Worm (Caenorhabditis elegans): ENCODE results near the gene M153.5.

Gene M153.5

ce11 chrX:12171631-12172348 is 28.0 kb downstream of the M153.5 start, which contains the start of gene F57G12.1 (continued):
- TF ChIP-seq nhr-237 (tag; optimal IDR thresholded peaks at IDR 0.05), result peak; percentile 66

ce11 chrX:12172482-12173134 is 28.8 kb downstream of the M153.5 start:
- TF ChIP-seq ces-1 (GFP tag; optimal IDR thresholded peaks at IDR 0.05), result no peak
- no peak for TF ChIP-seq mep-1 (tag; optimal IDR thresholded peaks at IDR 0.05)
- TF ChIP-seq bed-3 (GFP tag; optimal IDR thresholded peaks at IDR 0.05), result no peak
- no peak for TF ChIP-seq pha-4 (tag; optimal IDR thresholded peaks at IDR 0.05)
- no peak for TF ChIP-seq blmp-1 (tag; optimal IDR thresholded peaks at IDR 0.05)
- no peak for TF ChIP-seq mls-2 (tag; optimal IDR thresholded peaks at IDR 0.05)
- no peak for TF ChIP-seq nhr-76 (tag; optimal IDR thresholded peaks at IDR 0.05)
- TF ChIP-seq ztf-11 (tag; optimal IDR thresholded peaks at IDR 0.05), result no peak
- no peak for TF ChIP-seq drap-1 (GFP tag; optimal IDR thresholded peaks at IDR 0.05)
- TF ChIP-seq snpc-4 (tag; optimal IDR thresholded peaks at IDR 0.05), result no peak
- no peak for TF ChIP-seq unc-120 (tag; optimal IDR thresholded peaks at IDR 0.05; ENCODE audit: poor library complexity, severe bottlenecking)
- no peak for TF ChIP-seq nhr-237 (tag; optimal IDR thresholded peaks at IDR 0.05)
- no peak for TF ChIP-seq ceh-39 (tag; optimal IDR thresholded peaks at IDR 0.05)
- no peak for TF ChIP-seq ceh-83 (GFP tag; optimal IDR thresholded peaks at IDR 0.05)
- no peak for TF ChIP-seq unc-39 (tag; optimal IDR thresholded peaks at IDR 0.05)
- peak; percentile 28 for TF ChIP-seq nhr-2 (tag; optimal IDR thresholded peaks at IDR 0.05)
- TF ChIP-seq mab-5 (tag; optimal IDR thresholded peaks at IDR 0.05), result no peak
- no peak for TF ChIP-seq sem-2 (GFP tag; optimal IDR thresholded peaks at IDR 0.05)
- no peak for TF ChIP-seq nhr-12 (tag; optimal IDR thresholded peaks at IDR 0.05)
- TF ChIP-seq tbx-8 (GFP tag; optimal IDR thresholded peaks at IDR 0.05), result no peak
- no peak for TF ChIP-seq hlh-1 (tag; optimal IDR thresholded peaks at IDR 0.05)
- no peak for TF ChIP-seq cnd-1 (tag; optimal IDR thresholded peaks at IDR 0.05)
- TF ChIP-seq lsy-2 (tag; optimal IDR thresholded peaks at IDR 0.05), result no peak
- no peak for TF ChIP-seq elt-3 (tag; optimal IDR thresholded peaks at IDR 0.05)
- no peak for TF ChIP-seq sptf-1 (tag; optimal IDR thresholded peaks at IDR 0.05)
- no peak for TF ChIP-seq ceh-43 (GFP tag; optimal IDR thresholded peaks at IDR 0.05)
- TF ChIP-seq flh-1 (GFP tag; optimal IDR thresholded peaks at IDR 0.05), result no peak
- peak; percentile 18 for TF ChIP-seq unc-62 (GFP tag; optimal IDR thresholded peaks at IDR 0.05)
- no peak for TF ChIP-seq lin-13 (tag; optimal IDR thresholded peaks at IDR 0.05)
- TF ChIP-seq zip-8 (tag; optimal IDR thresholded peaks at IDR 0.05), result no peak
- no peak for TF ChIP-seq M03D4.4 (tag; optimal IDR thresholded peaks at IDR 0.05)
- peak; percentile 92 for TF ChIP-seq elt-1 (tag; optimal IDR thresholded peaks at IDR 0.05; ENCODE audit: borderline replicate concordance, insufficient read depth)
- TF ChIP-seq nhr-28 (tag; optimal IDR thresholded peaks at IDR 0.05), result no peak
- TF ChIP-seq lin-32 (GFP tag; optimal IDR thresholded peaks at IDR 0.05), result peak; percentile 59
- TF ChIP-seq ham-2 (GFP tag; optimal IDR thresholded peaks at IDR 0.05), result no peak

- TF ChIP-seq M03D4.4 (tag; optimal IDR thresholded peaks at IDR 0.05) (no peak), mls-2 (tag; optimal IDR thresholded peaks at IDR 0.05) (no peak), bed-3 (GFP tag; optimal IDR thresholded peaks at IDR 0.05) (no peak), hlh-1 (tag; optimal IDR thresholded peaks at IDR 0.05) (no peak), lin-13 (tag; optimal IDR thresholded peaks at IDR 0.05) (no peak), unc-62 (GFP tag; optimal IDR thresholded peaks at IDR 0.05) (no peak), lsy-2 (tag; optimal IDR thresholded peaks at IDR 0.05) (no peak)
Observed at ce11 chrX:12173989-12174388, 30.2 kb downstream of the M153.5 start.
